Fruit fly (Drosophila melanogaster): ENCODE results near the gene CG43220.

The CG43220 gene

DNA sequence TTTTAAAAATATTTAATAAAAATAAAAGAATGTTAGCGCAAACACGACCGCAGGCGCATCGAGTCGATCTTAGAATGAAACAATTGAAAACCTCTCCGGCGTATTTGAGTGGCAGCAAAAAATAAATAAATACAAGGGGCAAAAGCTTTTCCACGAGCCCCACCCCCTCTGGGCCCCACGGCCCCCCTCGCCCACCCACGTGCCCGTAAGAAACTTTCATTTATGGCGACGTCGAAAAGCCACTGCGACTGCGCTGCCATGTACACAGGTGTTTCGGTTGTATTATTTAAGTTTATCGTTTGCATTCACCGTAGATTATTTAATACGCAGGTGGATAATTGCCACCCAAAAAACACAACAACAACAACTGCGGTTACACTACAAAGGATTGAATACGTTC is 37.9 kb upstream of the CG43220 start (continued):
- TF ChIP-seq Med (GFP tag), result peak; percentile 38
- no peak for TF ChIP-seq en (GFP tag; optimal IDR thresholded peaks at IDR 0.05)
- TF ChIP-seq seq (GFP tag; IDR thresholded peaks at IDR 0.05), result no peak
- peak; percentile 84 for TF ChIP-seq chinmo (GFP tag; IDR thresholded peaks at IDR 0.05; ENCODE audit: partially characterized antibody)
- TF ChIP-seq PHDP (tag; optimal IDR thresholded peaks at IDR 0.05), result peak; percentile 23
- TF ChIP-seq sug (tag; optimal IDR thresholded peaks at IDR 0.05), result peak; percentile 49
- TF ChIP-seq nom (GFP tag; optimal IDR thresholded peaks at IDR 0.05), result no peak
- no peak for TF ChIP-seq Jarid2 (GFP tag; optimal IDR thresholded peaks at IDR 0.05)
- peak; percentile 17 for TF ChIP-seq caup (GFP tag; optimal IDR thresholded peaks at IDR 0.05; ENCODE audit: severe bottlenecking)
- no peak for TF ChIP-seq twi (tag; optimal IDR thresholded peaks at IDR 0.05)
- TF ChIP-seq knrl (GFP tag; IDR thresholded peaks at IDR 0.05; ENCODE audit: partially characterized antibody), result 0 out of 3 replicates have a peak, but pooled peaks have one; percentile 20
- TF ChIP-seq CG30020 (tag; optimal IDR thresholded peaks at IDR 0.05), result no peak
- TF ChIP-seq Scr (GFP tag; IDR thresholded peaks at IDR 0.05; ENCODE audit: partially characterized antibody), result no peak
- TF ChIP-seq fd64A (GFP tag; optimal IDR thresholded peaks at IDR 0.05), result no peak
- peak; percentile 31 for TF ChIP-seq CG34376 (GFP tag; optimal IDR thresholded peaks at IDR 0.05)
- peak; percentile 40 for TF ChIP-seq Hmr (GFP tag; optimal IDR thresholded peaks at IDR 0.05)
- peak; percentile 23 for TF ChIP-seq CG12769 (tag; optimal IDR thresholded peaks at IDR 0.05)
- TF ChIP-seq ewg (GFP tag; optimal IDR thresholded peaks at IDR 0.05), result no peak
- TF ChIP-seq cwo (GFP tag; optimal IDR thresholded peaks at IDR 0.05), result peak; percentile 32
- peak; percentile 26 for TF ChIP-seq ATbp (GFP tag; optimal IDR thresholded peaks at IDR 0.05)
- 0 out of 3 replicates have a peak, but pooled peaks have one; percentile 45 for TF ChIP-seq z (GFP tag; IDR thresholded peaks at IDR 0.05)
- TF ChIP-seq CG3407 (GFP tag; optimal IDR thresholded peaks at IDR 0.05), result no peak
- no peak for TF ChIP-seq CG1792 (GFP tag; optimal IDR thresholded peaks at IDR 0.05)
- TF ChIP-seq crol (GFP tag; IDR thresholded peaks at IDR 0.05), result peak; percentile 96
- TF ChIP-seq Meics (GFP tag; optimal IDR thresholded peaks at IDR 0.05), result peak; percentile 25
- no peak for TF ChIP-seq NC2β (GFP tag; optimal IDR thresholded peaks at IDR 0.05)
- 0 out of 3 replicates have a peak, but pooled peaks have one; percentile 32 for TF ChIP-seq otp (GFP tag; IDR thresholded peaks at IDR 0.05)
- TF ChIP-seq CG12071 (GFP tag; optimal IDR thresholded peaks at IDR 0.05), result peak; percentile 12
- peak; percentile 2 for TF ChIP-seq HHEX (GFP tag; optimal IDR thresholded peaks at IDR 0.05)
- peak; percentile 16 for TF ChIP-seq exex (tag; optimal IDR thresholded peaks at IDR 0.05)
- TF ChIP-seq ci (GFP tag; IDR thresholded peaks at IDR 0.05), result peak; percentile 67; the same call in 2 of the 3 replicates
- TF ChIP-seq CG8290 (GFP tag; optimal IDR thresholded peaks at IDR 0.05), result no peak
- TF ChIP-seq CG8290 (tag; optimal IDR thresholded peaks at IDR 0.05), result peak in 1 of 2 experiments; percentile 53
- TF ChIP-seq Xbp1 (GFP tag; optimal IDR thresholded peaks at IDR 0.05), result no peak
- TF ChIP-seq CG13894 (tag; optimal IDR thresholded peaks at IDR 0.05), result peak; percentile 6
- TF ChIP-seq sd (tag; optimal IDR thresholded peaks at IDR 0.05), result peak; percentile 32
- no peak for TF ChIP-seq CG13775 (GFP tag; optimal IDR thresholded peaks at IDR 0.05)

DNA sequence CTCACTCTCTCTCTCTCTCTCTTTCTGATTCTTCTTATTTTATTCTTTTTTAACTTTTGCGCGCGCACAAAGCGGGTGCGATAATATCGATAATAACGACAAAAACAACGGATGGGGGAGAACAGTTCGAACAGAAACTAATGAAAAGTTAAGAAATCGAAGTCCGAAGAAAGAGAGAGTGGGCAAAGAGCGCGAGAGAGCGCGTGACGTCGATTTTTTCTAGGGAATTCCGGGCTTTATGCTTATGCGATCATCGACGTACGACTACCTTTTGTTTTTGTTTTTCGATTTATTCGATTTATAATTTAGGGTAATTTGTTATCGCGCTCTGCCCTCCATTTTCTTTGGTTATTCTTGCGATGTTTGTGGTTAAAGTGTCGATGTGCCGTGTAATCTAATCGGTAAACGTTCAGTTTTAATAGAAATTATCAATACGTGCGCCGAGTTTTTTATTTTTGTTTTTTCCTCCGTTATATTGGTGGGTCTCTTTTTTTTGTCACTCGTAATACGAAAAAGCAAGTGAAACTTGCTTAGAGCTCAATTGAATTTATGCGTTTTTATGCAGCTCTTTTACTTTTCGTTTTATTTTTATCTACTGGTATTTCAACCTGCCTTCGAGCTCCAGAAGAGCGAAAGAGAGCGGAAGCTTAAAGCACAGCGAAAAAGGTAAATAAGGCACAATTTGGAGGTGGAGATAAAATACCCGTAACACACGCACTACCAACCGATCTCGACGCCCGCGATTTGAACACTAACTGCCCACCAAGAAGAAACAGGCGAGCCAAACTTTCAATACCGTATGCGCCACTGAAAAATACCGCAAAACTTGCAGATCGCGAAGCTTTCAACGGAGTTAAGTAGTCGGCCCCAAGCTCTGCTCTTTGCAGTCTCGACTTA is 36.5 kb upstream of the CG43220 start, which contains the start of gene dl:
Gene dl, minus strand, starts transcription at position 757 of the 897 bp plus-strand sequence.
- TF ChIP-seq lbe (GFP tag; optimal IDR thresholded peaks at IDR 0.05) (peak; percentile 1), sob (GFP tag; IDR thresholded peaks at IDR 0.05) (no peak), CG11247 (GFP tag; IDR thresholded peaks at IDR 0.05) (no peak), CG2712 (tag; optimal IDR thresholded peaks at IDR 0.05) (no peak), repo (GFP tag; optimal IDR thresholded peaks at IDR 0.05) (peak; percentile 5), CG34422 (GFP tag; IDR thresholded peaks at IDR 0.05) (peak; percentile 18; the same call in 1 of the 3 replicates), Ada2b (GFP tag; IDR thresholded peaks at IDR 0.05) (no peak), CG14667 (GFP tag; IDR thresholded peaks at IDR 0.05) (no peak), lola (GFP tag; optimal IDR thresholded peaks at IDR 0.05) (no peak), btn (GFP tag; optimal IDR thresholded peaks at IDR 0.05) (no peak), fd3F (GFP tag; optimal IDR thresholded peaks at IDR 0.05) (no peak), CG12299 (tag; optimal IDR thresholded peaks at IDR 0.05) (no peak), Sry-δ (GFP tag; optimal IDR thresholded peaks at IDR 0.05) (no peak)
